Worm (Caenorhabditis elegans) whole organism, early embryonic: ENCODE results near the gene C45H4.21.
"Not testable (repeated sequence)": the region's sequence is repeated elsewhere in the genome, so short reads cannot be mapped to it uniquely, and the experiment has no call there.

Experiments
- B0310.2 ChIP-seq: sonication (generic microtip); optimal IDR thresholded peaks from 2 replicates; lab custom pipeline; 2016; ENCODE audit warnings: mild to moderate bottlenecking, missing genetic modification characterization, missing compliant biosample characterization
- F13C5.2 ChIP-seq: sonication (generic microtip); optimal IDR thresholded peaks from 2 replicates; lab custom pipeline; 2017; ENCODE audit warnings: mild to moderate bottlenecking, missing genetic modification characterization, inconsistent platforms, missing compliant biosample characterization
- aly-1 ChIP-seq: sonication (generic microtip); optimal IDR thresholded peaks from 2 replicates; lab custom pipeline; 2016; ENCODE audit warnings: missing genetic modification characterization, missing compliant biosample characterization
- ama-1 ChIP-seq: fragments of 150-350 bp; optimal IDR thresholded peaks from 2 replicates; lab custom pipeline; 2014
- ceh-13 ChIP-seq: fragments of 200-800 bp; sonication (Bioruptor generic); optimal IDR thresholded peaks from 2 replicates; lab custom pipeline; 2018; ENCODE audit warnings: mild to moderate bottlenecking, missing genetic modification characterization, missing compliant biosample characterization
- ceh-36 ChIP-seq: sonication (generic microtip); optimal IDR thresholded peaks from 2 replicates; lab custom pipeline; 2016; ENCODE audit warnings: missing genetic modification characterization, inconsistent platforms, missing compliant biosample characterization
- ets-7 ChIP-seq: sonication (generic microtip); optimal IDR thresholded peaks from 2 replicates; lab custom pipeline; 2016; ENCODE audit warnings: missing genotype, missing genetic modification characterization, missing compliant biosample characterization
- flt-1 ChIP-seq: fragments of 200-800 bp; sonication (Bioruptor generic); IDR thresholded peaks from 2 replicates; pipeline ENCODE4 v1.3.6; 2022; ENCODE audit warnings: missing genetic modification characterization, missing compliant biosample characterization
- hmbx-1 ChIP-seq: sonication (generic microtip); optimal IDR thresholded peaks from 2 replicates; lab custom pipeline; 2016; ENCODE audit warnings: mild to moderate bottlenecking, missing genetic modification characterization, missing compliant biosample characterization
- hmg-4 ChIP-seq: fragments of 200-800 bp; sonication (Bioruptor generic); optimal IDR thresholded peaks from 2 replicates; lab custom pipeline; 2018; ENCODE audit warnings: mild to moderate bottlenecking, missing genetic modification characterization, missing compliant biosample characterization
- hnd-1 ChIP-seq: sonication (generic microtip); optimal IDR thresholded peaks from 2 replicates; lab custom pipeline; 2016; ENCODE audit warnings: missing genetic modification characterization, missing compliant biosample characterization
- pes-1 ChIP-seq: fragments of 200-800 bp; sonication (Bioruptor generic); IDR thresholded peaks from 2 replicates; pipeline ENCODE4 v1.3.6; 2022; ENCODE audit warnings: missing genetic modification reagents, missing genetic modification characterization, missing compliant biosample characterization
- scrt-1 ChIP-seq: fragments of 200-800 bp; sonication (Bioruptor generic); IDR thresholded peaks from 2 replicates; pipeline ENCODE4 v1.3.6; 2022; ENCODE audit warnings: missing genetic modification characterization, missing compliant biosample characterization
- sea-1 ChIP-seq: fragments of 200-800 bp; sonication (Bioruptor generic); conservative IDR thresholded peaks from 2 replicates; pipeline ENCODE4 v1.3.6; 2022; ENCODE audit warnings: missing genetic modification characterization, missing compliant biosample characterization
- tbx-11 ChIP-seq: fragments of 200-800 bp; sonication (Bioruptor generic); IDR thresholded peaks from 2 replicates; pipeline ENCODE4 v1.3.6; 2022; ENCODE audit warnings: missing genetic modification characterization, missing compliant biosample characterization
- tbx-37 ChIP-seq: fragments of 200-800 bp; sonication (Bioruptor generic); conservative IDR thresholded peaks from 2 replicates; pipeline ENCODE4 v1.3.6; 2022; ENCODE audit warnings: missing genetic modification reagents, missing genetic modification characterization, missing compliant biosample characterization
- tra-4 ChIP-seq: sonication (generic microtip); optimal IDR thresholded peaks from 2 replicates; lab custom pipeline; 2017; ENCODE audit warnings: missing genetic modification characterization, missing compliant biosample characterization

Gene C45H4.21

ce11 chrV:2159331-2159730 is 10.0 kb upstream of the C45H4.21 start, which contains the start of gene C45H4.14:
Gene C45H4.14, minus strand, starts transcription at chrV:2159431.
- TF ChIP-seq hmg-4 = no peak

DNA sequence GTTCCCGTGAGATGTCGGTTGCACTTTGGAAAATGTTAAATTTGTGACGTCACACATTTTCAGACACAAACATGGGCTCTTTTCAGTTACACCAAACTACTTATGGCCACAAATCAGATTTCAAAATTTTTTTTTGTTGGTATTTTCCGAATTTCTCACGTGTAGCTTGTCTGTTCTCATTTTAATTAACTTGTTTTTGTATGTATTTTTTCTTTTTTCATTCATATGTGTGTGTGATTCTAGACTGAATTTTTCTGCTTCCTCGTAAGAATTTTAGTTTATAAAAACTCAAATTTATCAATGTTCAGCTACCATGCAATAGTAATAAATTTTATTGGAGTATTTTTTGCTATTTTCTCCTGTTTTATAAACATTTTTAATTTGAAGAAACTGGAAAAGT is 7.5 kb upstream of the C45H4.21 start, which contains the start of gene srbc-22:
Gene srbc-22 (plus strand): TSS at position 301 of the 400 bp plus-strand sequence.
- TF ChIP-seq aly-1 (tag; lab: Kevin White, UChicago) = no peak
- TF ChIP-seq sea-1 (GFP tag; lab: Robert Waterston, UW) = no peak
- no peak for TF ChIP-seq tra-4
- TF ChIP-seq ceh-36 (tag; lab: Kevin White, UChicago) = no peak
- no peak for TF ChIP-seq tbx-11 (GFP tag; lab: Robert Waterston, UW)
- TF ChIP-seq tbx-37 (GFP tag; lab: Robert Waterston, UW) = no peak
- TF ChIP-seq ceh-13 = no peak
- no peak for TF ChIP-seq F13C5.2 (tag; lab: Kevin White, UChicago)
- TF ChIP-seq ama-1 (lab: Kevin White, UChicago) = no peak
- no peak for TF ChIP-seq hnd-1
- TF ChIP-seq ets-7 (tag; lab: Kevin White, UChicago) = no peak
- no peak for TF ChIP-seq flt-1 (GFP tag; lab: Robert Waterston, UW)
- TF ChIP-seq hmbx-1 = no peak

DNA sequence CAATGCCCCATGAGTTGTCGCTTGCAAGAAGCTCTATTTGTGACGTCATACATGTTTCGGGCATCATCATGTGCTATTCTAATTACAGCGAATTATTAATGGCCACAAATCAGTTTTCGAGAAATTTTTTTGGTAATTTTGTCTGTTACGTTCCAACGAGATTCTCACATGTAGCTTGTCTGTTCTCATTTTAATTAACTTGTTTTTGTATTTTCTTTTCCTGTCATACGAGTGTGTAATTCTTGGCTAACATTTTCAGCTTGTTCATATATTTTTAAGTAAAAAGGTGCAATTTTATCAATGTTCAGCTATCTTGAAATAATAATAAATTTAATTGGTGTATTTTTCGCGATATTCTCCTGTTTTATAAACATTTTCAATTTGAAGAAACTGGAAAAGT is 5.9 kb upstream of the C45H4.21 start, which contains the start of gene srbc-21:
Gene srbc-21 (plus strand): TSS at position 301 of the 400 bp plus-strand sequence.
- TF ChIP-seq flt-1 (GFP tag; lab: Robert Waterston, UW) (no peak), F13C5.2 (tag; lab: Kevin White, UChicago) (no peak), pes-1 (GFP tag; lab: Robert Waterston, UW) (no peak), tbx-11 (GFP tag; lab: Robert Waterston, UW) (no peak), ceh-36 (tag; lab: Kevin White, UChicago) (no peak), hmbx-1 (no peak), scrt-1 (no peak), aly-1 (tag; lab: Kevin White, UChicago) (no peak), ets-7 (tag; lab: Kevin White, UChicago) (no peak), tra-4 (no peak), sea-1 (GFP tag; lab: Robert Waterston, UW) (no peak), B0310.2 (no peak), tbx-37 (GFP tag; lab: Robert Waterston, UW) (no peak), ceh-13 (no peak), hnd-1 (no peak), ama-1 (lab: Kevin White, UChicago) (no peak), hmg-4 (no peak)

ce11 chrV:2153274-2153673 is 3.9 kb upstream of the C45H4.21 start, which contains the start of gene srbc-23:
Gene srbc-23, plus strand, starts transcription at chrV:2153574.
- no peak for TF ChIP-seq flt-1 (GFP tag; lab: Robert Waterston, UW)
- no peak for TF ChIP-seq hmbx-1

DNA sequence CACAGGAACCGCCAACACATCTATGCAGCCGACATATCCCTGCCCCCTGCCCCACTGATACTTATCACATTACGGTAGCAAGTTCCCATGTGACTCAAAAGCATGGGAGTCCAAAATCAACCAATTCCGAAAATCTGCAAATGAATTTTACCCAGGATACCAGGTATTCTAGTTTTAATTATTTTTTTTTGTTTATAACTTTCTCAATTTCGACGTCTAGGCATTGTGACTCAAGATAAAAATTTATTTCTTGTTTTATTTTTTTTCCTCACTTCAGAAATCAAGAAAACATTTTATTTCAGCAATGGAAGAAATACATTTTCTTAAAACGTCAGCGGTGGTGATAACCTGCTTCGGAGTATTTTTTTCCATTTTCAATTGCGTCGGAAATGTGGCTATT is 2.1 kb upstream of the C45H4.21 start, which contains the start of gene srbc-24:
Gene srbc-24 (plus strand): TSS at position 301 of the 400 bp plus-strand sequence.
- TF ChIP-seq tra-4 (no peak), hmg-4 (no peak), hnd-1 (no peak), B0310.2 (no peak), scrt-1 (no peak), hmbx-1 (no peak), flt-1 (GFP tag; lab: Robert Waterston, UW) (no peak), tbx-37 (GFP tag; lab: Robert Waterston, UW) (no peak), sea-1 (GFP tag; lab: Robert Waterston, UW) (no peak), ceh-36 (tag; lab: Kevin White, UChicago) (no peak), aly-1 (tag; lab: Kevin White, UChicago) (no peak), pes-1 (GFP tag; lab: Robert Waterston, UW) (no peak), F13C5.2 (tag; lab: Kevin White, UChicago) (no peak), tbx-11 (GFP tag; lab: Robert Waterston, UW) (no peak)

DNA sequence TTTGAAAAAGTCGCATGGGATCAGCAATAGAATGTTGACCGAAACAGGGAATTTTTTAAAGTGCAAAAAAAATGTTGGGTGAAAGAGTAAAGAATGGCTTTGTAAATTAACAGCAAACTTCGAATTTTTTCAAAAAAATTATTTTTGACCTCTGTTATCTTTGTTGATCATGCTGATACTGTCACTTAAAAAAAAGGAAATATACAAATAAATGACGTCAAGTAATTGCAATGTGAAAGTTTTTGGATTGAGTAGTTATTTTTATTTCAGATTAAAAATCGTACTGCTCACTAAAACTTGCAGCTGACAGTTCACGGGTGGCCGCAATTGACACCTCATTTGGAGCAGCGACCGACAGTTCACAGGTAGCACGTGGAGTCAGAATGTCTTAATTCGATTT is 1.5 kb upstream of the C45H4.21 start, which contains the start of gene C45H4.13:
Gene C45H4.13 (minus strand): TSS at position 101 of the 400 bp plus-strand sequence.
- TF ChIP-seq B0310.2 = no peak
- no peak for TF ChIP-seq flt-1 (GFP tag; lab: Robert Waterston, UW)
- TF ChIP-seq hmbx-1 = no peak
- TF ChIP-seq tra-4 = no peak
- no peak for TF ChIP-seq ceh-36 (tag; lab: Kevin White, UChicago)
- no peak for TF ChIP-seq F13C5.2 (tag; lab: Kevin White, UChicago)
- no peak for TF ChIP-seq hmg-4
- no peak for TF ChIP-seq tbx-37 (GFP tag; lab: Robert Waterston, UW)
- TF ChIP-seq pes-1 (GFP tag; lab: Robert Waterston, UW) = no peak
- TF ChIP-seq ets-7 (tag; lab: Kevin White, UChicago) = no peak
- TF ChIP-seq tbx-11 (GFP tag; lab: Robert Waterston, UW) = no peak

DNA sequence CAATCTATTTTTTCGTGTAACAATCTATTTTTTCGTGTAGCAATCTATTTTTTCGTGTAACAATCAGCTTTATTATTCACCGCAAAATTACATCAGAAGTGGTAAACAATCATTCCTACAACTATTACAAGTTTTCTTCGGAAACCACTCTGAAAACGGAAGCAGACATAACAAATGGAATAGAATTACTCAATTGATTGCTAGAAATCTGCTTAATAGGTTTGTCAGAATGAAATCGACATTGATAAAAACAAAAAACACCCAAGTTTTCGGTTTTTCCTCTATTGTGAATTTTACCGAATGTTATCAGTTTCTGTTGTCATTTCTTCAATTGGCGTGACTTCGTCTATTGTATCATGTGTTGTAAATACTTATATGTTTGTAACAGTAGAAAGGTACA is 2.5 kb downstream of the C45H4.21 start, which contains the start of gene srbc-20:
Gene srbc-20 (plus strand): TSS at position 301 of the 400 bp plus-strand sequence.
- TF ChIP-seq hmg-4 (no peak), flt-1 (GFP tag; lab: Robert Waterston, UW) (no peak)

ce11 chrV:2146044-2146443 is 3.3 kb downstream of the C45H4.21 start, which contains the start of gene str-52:
Gene str-52, minus strand, starts transcription at chrV:2146144.
- no peak for TF ChIP-seq ama-1 (lab: Kevin White, UChicago)
- no peak for TF ChIP-seq ceh-13

- not testable (repeated sequence) for TF ChIP-seq ama-1 (lab: Kevin White, UChicago); sea-1 (GFP tag; lab: Robert Waterston, UW); tbx-11 (GFP tag; lab: Robert Waterston, UW)
These were observed 4.9 kb downstream of the C45H4.21 start, which contains the start of gene F22F7.12 for ce11 chrV:2144408-2144807. Gene F22F7.12, minus strand, starts transcription at chrV:2144508.
